Fruit fly (Drosophila melanogaster) whole organism, larva: ENCODE measurements around the gene Ppt1.

Experiments
- noc ChIP-seq: fragments of 200-800 bp; sonication (Bioruptor generic); optimal IDR thresholded peaks from 3 replicates; lab custom pipeline; 2019; ENCODE audit warnings: missing biosample characterization, mild to moderate bottlenecking, missing genetic modification characterization, moderate library complexity

The Ppt1 gene

dm6 chrX:8690003-8690402 lies at the start of gene Ppt1, which contains the start of gene Ogg1:
Gene Ppt1 (minus strand): TSS chrX:8690227.
Gene Ogg1 (plus strand): TSS chrX:8690327.
- TF ChIP-seq noc (tag; lab: Kevin White, UChicago), result peak; percentile 50

- no peak for TF ChIP-seq noc (tag; lab: Kevin White, UChicago)
Measured at dm6 chrX:8732379-8732778, 42.4 kb upstream of the Ppt1 start.

- TF ChIP-seq noc (tag; lab: Kevin White, UChicago), result no peak
Measured at dm6 chrX:8731464-8731863, 41.4 kb upstream of the Ppt1 start.

- no peak for TF ChIP-seq noc (tag; lab: Kevin White, UChicago)
Measured at dm6 chrX:8730306-8730705, 40.3 kb upstream of the Ppt1 start.

- no peak for TF ChIP-seq noc (tag; lab: Kevin White, UChicago)
Measured at dm6 chrX:8728030-8728429, 38.0 kb upstream of the Ppt1 start.

dm6 chrX:8726816-8727215 lies 36.8 kb upstream of the Ppt1 start:
- TF ChIP-seq noc (tag; lab: Kevin White, UChicago), result no peak

dm6 chrX:8725238-8725637 lies 35.2 kb upstream of the Ppt1 start:
- TF ChIP-seq noc (tag; lab: Kevin White, UChicago), result no peak

dm6 chrX:8724815-8725214 lies 34.8 kb upstream of the Ppt1 start:
- TF ChIP-seq noc (tag; lab: Kevin White, UChicago), result no peak

dm6 chrX:8723393-8723987 lies 33.5 kb upstream of the Ppt1 start:
- TF ChIP-seq noc (tag; lab: Kevin White, UChicago), result no peak

dm6 chrX:8721501-8721900 lies 31.5 kb upstream of the Ppt1 start:
- no peak for TF ChIP-seq noc (tag; lab: Kevin White, UChicago)

- TF ChIP-seq noc (tag; lab: Kevin White, UChicago), result no peak
Measured at dm6 chrX:8720213-8720612, 30.2 kb upstream of the Ppt1 start, which contains the start of gene CG1789. Gene CG1789 (plus strand): TSS chrX:8720520.

- peak; percentile 89 for TF ChIP-seq noc (tag; lab: Kevin White, UChicago)
Measured at dm6 chrX:8714064-8715046, 24.3 kb upstream of the Ppt1 start, which contains the start of the genes CG2004 and CG1785. Gene CG2004 (minus strand): TSS chrX:8714924. Gene CG1785 (plus strand): TSS chrX:8714936.

dm6 chrX:8709234-8709843 lies 19.3 kb upstream of the Ppt1 start, which contains the start of gene Hexo2:
Gene Hexo2 (plus strand): TSS chrX:8709652.
- TF ChIP-seq noc (tag; lab: Kevin White, UChicago), result peak; percentile 17

dm6 chrX:8696106-8696595 lies 6.1 kb upstream of the Ppt1 start:
- TF ChIP-seq noc (tag; lab: Kevin White, UChicago), result no peak

dm6 chrX:8694823-8695492 lies 4.9 kb upstream of the Ppt1 start:
- TF ChIP-seq noc (tag; lab: Kevin White, UChicago), result no peak
